Fruit fly (Drosophila melanogaster) whole organism, embryonic: ENCODE measurements around the gene CG7264.

Source experiments
- CG10462 ChIP-seq: fragments of 200-800 bp; sonication (Bioruptor generic); optimal IDR thresholded peaks from 2 replicates; lab custom pipeline; 2016; ENCODE audit warnings: missing biosample characterization, missing genetic modification characterization
- CG10654 ChIP-seq: fragments of 200-800 bp; sonication (Bioruptor generic); optimal IDR thresholded peaks from 2 replicates; lab custom pipeline; 2016; ENCODE audit warnings: missing biosample characterization, missing genetic modification characterization
- CG11398 ChIP-seq: fragments of 200-800 bp; sonication (Bioruptor generic); optimal IDR thresholded peaks from 2 replicates; lab custom pipeline; 2016; ENCODE audit warnings: missing biosample characterization, missing genetic modification characterization
- CG12104 ChIP-seq: fragments of 200-800 bp; sonication (Bioruptor generic); optimal IDR thresholded peaks from 3 replicates; lab custom pipeline; 2016; ENCODE audit warnings: missing biosample characterization, missing genetic modification characterization
- CG12219 ChIP-seq: fragments of 200-800 bp; sonication (Bioruptor generic); optimal IDR thresholded peaks from 3 replicates; lab custom pipeline; 2018; ENCODE audit warnings: missing biosample characterization, mild to moderate bottlenecking, missing genetic modification characterization
- CG12659 ChIP-seq: fragments of 200-800 bp; sonication (Bioruptor generic); optimal IDR thresholded peaks from 3 replicates; lab custom pipeline; 2017; ENCODE audit warnings: mild to moderate bottlenecking, missing biosample characterization, missing genetic modification reagents, missing genetic modification characterization
- CG12942 ChIP-seq: fragments of 200-800 bp; sonication (Bioruptor generic); optimal IDR thresholded peaks from 3 replicates; lab custom pipeline; 2016; ENCODE audit warnings: missing biosample characterization, missing genetic modification characterization
- CG13287 ChIP-seq: fragments of 200-800 bp; sonication (Bioruptor generic); IDR thresholded peaks from 2 replicates; pipeline ENCODE4 v1.3.6; 2022; ENCODE audit warnings: missing biosample characterization, missing genetic modification characterization; ENCODE audit not compliant: partially characterized antibody
- CG13775 ChIP-seq: fragments of 200-800 bp; sonication (Bioruptor generic); optimal IDR thresholded peaks from 3 replicates; lab custom pipeline; 2017; ENCODE audit warnings: missing biosample characterization, mild to moderate bottlenecking, missing genetic modification characterization
- CG15696 ChIP-seq: fragments of 200-800 bp; sonication (Bioruptor generic); optimal IDR thresholded peaks from 2 replicates; lab custom pipeline; 2019; ENCODE audit warnings: missing biosample characterization, mild to moderate bottlenecking, missing genetic modification characterization, moderate library complexity
- CG17385 ChIP-seq: fragments of 200-800 bp; sonication (Bioruptor generic); optimal IDR thresholded peaks from 3 replicates; lab custom pipeline; 2018; ENCODE audit warnings: missing biosample characterization, mild to moderate bottlenecking, missing genetic modification characterization
- CG31365 ChIP-seq: fragments of 200-800 bp; sonication (Bioruptor generic); optimal IDR thresholded peaks from 2 replicates; lab custom pipeline; 2018; ENCODE audit warnings: missing biosample characterization, mild to moderate bottlenecking, missing genetic modification characterization
- CG3281 ChIP-seq: fragments of 200-800 bp; sonication (Bioruptor generic); optimal IDR thresholded peaks from 3 replicates; lab custom pipeline; 2017; ENCODE audit warnings: missing biosample characterization, mild to moderate bottlenecking, missing genetic modification characterization
- CG3726 ChIP-seq: fragments of 200-800 bp; sonication (Bioruptor generic); IDR thresholded peaks from 3 replicates; pipeline ENCODE4, ENCODE4 v1.3.6; 2022; ENCODE audit warnings: missing biosample characterization, missing genetic modification characterization
- CG42726 ChIP-seq: fragments of 200-800 bp; sonication (Bioruptor generic); IDR thresholded peaks from 2 replicates; pipeline ENCODE4 v1.3.6; 2022; ENCODE audit warnings: missing biosample characterization, missing genetic modification characterization; ENCODE audit not compliant: partially characterized antibody
- CG6689 ChIP-seq: fragments of 200-800 bp; sonication (Bioruptor generic); IDR thresholded peaks from 2 replicates; pipeline ENCODE4 v1.3.6; 2022; ENCODE audit warnings: missing biosample characterization, missing genetic modification characterization
- CG7786 ChIP-seq: fragments of 200-800 bp; sonication (Bioruptor generic); optimal IDR thresholded peaks from 2 replicates; lab custom pipeline; 2016; ENCODE audit warnings: missing biosample characterization, missing genetic modification characterization
- CG9817 ChIP-seq: fragments of 200-800 bp; sonication (Bioruptor generic); optimal IDR thresholded peaks from 2 replicates; lab custom pipeline; 2018; ENCODE audit warnings: missing biosample characterization, mild to moderate bottlenecking, missing genetic modification characterization, moderate library complexity
- CkIIα-i1 ChIP-seq: fragments of 200-800 bp; sonication (Bioruptor generic); IDR thresholded peaks from 2 replicates; pipeline ENCODE4 v1.3.6; 2022; ENCODE audit warnings: missing biosample characterization, missing genetic modification characterization
- Deaf1 ChIP-seq: fragments of 200-800 bp; optimal IDR thresholded peaks from 3 replicates; lab custom pipeline; 2019; ENCODE audit warnings: missing biosample characterization, mild to moderate bottlenecking, missing genetic modification characterization, moderate library complexity
- Dip3 ChIP-seq: fragments of 200-800 bp; sonication (Bioruptor generic); optimal IDR thresholded peaks from 3 replicates; lab custom pipeline; 2016; ENCODE audit warnings: missing biosample characterization, missing genetic modification characterization
- Dll ChIP-seq: fragments of 200-800 bp; sonication (Bioruptor generic); IDR thresholded peaks from 4 replicates; pipeline ENCODE4 v1.3.6; 2022; ENCODE audit warnings: missing biosample characterization, missing genetic modification characterization; ENCODE audit not compliant: partially characterized antibody
- Ets97D ChIP-seq: fragments of 200-800 bp; sonication (Bioruptor generic); optimal IDR thresholded peaks from 3 replicates; lab custom pipeline; 2016; ENCODE audit warnings: missing biosample characterization, missing genetic modification characterization
- HHEX ChIP-seq: fragments of 200-800 bp; sonication (Bioruptor generic); optimal IDR thresholded peaks from 3 replicates; lab custom pipeline; 2017; ENCODE audit warnings: missing biosample characterization, mild to moderate bottlenecking, missing genetic modification characterization, missing genetic modification reagents
- HmgZ ChIP-seq: fragments of 200-800 bp; sonication (Bioruptor generic); optimal IDR thresholded peaks from 2 replicates; lab custom pipeline; 2018; ENCODE audit warnings: missing biosample characterization, mild to moderate bottlenecking, missing genetic modification characterization
- Neu2 ChIP-seq: fragments of 200-800 bp; sonication (Bioruptor generic); optimal IDR thresholded peaks from 3 replicates; lab custom pipeline; 2016; ENCODE audit warnings: missing biosample characterization, missing genetic modification characterization, borderline replicate concordance
- Opbp ChIP-seq: fragments of 200-800 bp; sonication (Bioruptor generic); IDR thresholded peaks from 3 replicates; pipeline ENCODE4 v1.3.6; 2022; ENCODE audit warnings: missing biosample characterization, missing genetic modification characterization; ENCODE audit not compliant: partially characterized antibody
- Pdp1 ChIP-seq, 2 experiments: fragments of 200-800 bp; sonication (Bioruptor generic); optimal IDR thresholded peaks; 3 replicates each; lab custom pipeline; 2016; ENCODE audit warnings: missing biosample characterization in 2 of 2, missing genetic modification characterization in 2 of 2, mild to moderate bottlenecking in 1 of 2, moderate library complexity in 1 of 2
- Vsx1 ChIP-seq: fragments of 200-800 bp; sonication (Bioruptor generic); optimal IDR thresholded peaks from 2 replicates; lab custom pipeline; 2017; ENCODE audit warnings: missing biosample characterization, mild to moderate bottlenecking, missing genetic modification characterization, missing genetic modification reagents
- ac ChIP-seq: fragments of 200-800 bp; sonication (Bioruptor generic); optimal IDR thresholded peaks from 3 replicates; lab custom pipeline; 2017; ENCODE audit warnings: missing biosample characterization, mild to moderate bottlenecking, missing genetic modification characterization
- bowl ChIP-seq: fragments of 200-800 bp; sonication (Bioruptor generic); IDR thresholded peaks from 2 replicates; pipeline ENCODE4 v1.3.6; 2022; ENCODE audit warnings: missing biosample characterization, missing genetic modification characterization
- chif ChIP-seq, 2 experiments: fragments of 200-800 bp; sonication (Bioruptor generic); optimal IDR thresholded peaks; 3 replicates each; lab custom pipeline; 2016; ENCODE audit warnings: missing biosample characterization in 2 of 2, missing genetic modification characterization in 2 of 2
- chinmo ChIP-seq: fragments of 200-800 bp; sonication (Bioruptor generic); IDR thresholded peaks from 4 replicates; pipeline ENCODE4 v1.3.6; 2022; ENCODE audit warnings: missing biosample characterization, missing genetic modification characterization; ENCODE audit not compliant: partially characterized antibody
- dan ChIP-seq: fragments of 200-800 bp; sonication (Bioruptor generic); IDR thresholded peaks from 2 replicates; pipeline ENCODE4 v1.3.6; 2022; ENCODE audit warnings: missing biosample characterization, missing genetic modification characterization
- dm ChIP-seq: fragments of 200-800 bp; sonication (Bioruptor generic); optimal IDR thresholded peaks from 3 replicates; lab custom pipeline; 2016; ENCODE audit warnings: missing biosample characterization, missing genetic modification characterization
- gce ChIP-seq: fragments of 200-800 bp; sonication (Bioruptor generic); IDR thresholded peaks from 3 replicates; pipeline ENCODE4 v1.3.6; 2022; ENCODE audit warnings: missing biosample characterization, missing genetic modification characterization
- gcm2 ChIP-seq: fragments of 200-800 bp; sonication (Bioruptor generic); optimal IDR thresholded peaks from 2 replicates; lab custom pipeline; 2016; ENCODE audit warnings: missing biosample characterization, missing genetic modification characterization
- h ChIP-seq: fragments of >200 bp; optimal IDR thresholded peaks from 2 replicates; lab custom pipeline; 2017
- jing ChIP-seq: fragments of 200-800 bp; sonication (Bioruptor generic); optimal IDR thresholded peaks from 2 replicates; lab custom pipeline; 2018; ENCODE audit warnings: missing biosample characterization, mild to moderate bottlenecking, missing genetic modification characterization
- lmd ChIP-seq: fragments of 200-800 bp; sonication (Bioruptor generic); IDR thresholded peaks from 2 replicates; pipeline ENCODE4 v1.3.6; 2022; ENCODE audit warnings: missing biosample characterization, missing genetic modification characterization
- nau ChIP-seq: fragments of 200-800 bp; sonication (Bioruptor generic); optimal IDR thresholded peaks from 3 replicates; lab custom pipeline; 2017; ENCODE audit warnings: missing biosample characterization, mild to moderate bottlenecking, missing genetic modification characterization, missing genetic modification reagents
- nmo ChIP-seq: fragments of 200-800 bp; sonication (Bioruptor generic); optimal IDR thresholded peaks from 2 replicates; lab custom pipeline; 2018; ENCODE audit warnings: missing biosample characterization, mild to moderate bottlenecking, missing genetic modification characterization, moderate library complexity
- odd ChIP-seq: fragments of 200-800 bp; sonication (Bioruptor generic); optimal IDR thresholded peaks from 2 replicates; lab custom pipeline; 2017; ENCODE audit warnings: missing biosample characterization, mild to moderate bottlenecking, missing genetic modification characterization
- pb ChIP-seq: fragments of 200-800 bp; sonication (Bioruptor generic); optimal IDR thresholded peaks from 3 replicates; lab custom pipeline; 2016; ENCODE audit warnings: missing biosample characterization, missing genetic modification characterization
- peb ChIP-seq: fragments of 200-800 bp; sonication (Bioruptor generic); IDR thresholded peaks from 2 replicates; pipeline ENCODE4 v1.3.6; 2022; ENCODE audit warnings: missing biosample characterization, missing genetic modification characterization
- pita ChIP-seq: fragments of 200-800 bp; sonication (Bioruptor generic); optimal IDR thresholded peaks from 2 replicates; lab custom pipeline; 2017; ENCODE audit warnings: missing biosample characterization, mild to moderate bottlenecking, missing genetic modification characterization
- sisA ChIP-seq: fragments of 200-800 bp; sonication (Bioruptor generic); IDR thresholded peaks from 2 replicates; pipeline ENCODE4 v1.3.6; 2022; ENCODE audit warnings: missing biosample characterization, missing genetic modification characterization
- sna ChIP-seq: fragments of 200-800 bp; sonication (Bioruptor generic); IDR thresholded peaks from 2 replicates; pipeline ENCODE4 v1.3.6; 2022; ENCODE audit warnings: missing biosample characterization, missing genetic modification characterization; ENCODE audit not compliant: partially characterized antibody
- so ChIP-seq: fragments of 200-800 bp; sonication (Bioruptor generic); IDR thresholded peaks from 3 replicates; pipeline ENCODE4 v1.3.6; 2022; ENCODE audit warnings: missing biosample characterization, missing genetic modification characterization
- tin ChIP-seq: fragments of 200-800 bp; sonication (Bioruptor generic); optimal IDR thresholded peaks from 3 replicates; lab custom pipeline; 2016; ENCODE audit warnings: missing biosample characterization, missing genetic modification characterization
- toy ChIP-seq: fragments of 200-800 bp; sonication (Bioruptor generic); IDR thresholded peaks from 2 replicates; pipeline ENCODE4 v1.3.6; 2022; ENCODE audit warnings: missing biosample characterization, missing genetic modification characterization
- zfh2 ChIP-seq: fragments of 200-800 bp; sonication (Bioruptor generic); optimal IDR thresholded peaks from 2 replicates; lab custom pipeline; 2016; ENCODE audit warnings: missing biosample characterization, missing genetic modification characterization

The CG7264 gene

DNA sequence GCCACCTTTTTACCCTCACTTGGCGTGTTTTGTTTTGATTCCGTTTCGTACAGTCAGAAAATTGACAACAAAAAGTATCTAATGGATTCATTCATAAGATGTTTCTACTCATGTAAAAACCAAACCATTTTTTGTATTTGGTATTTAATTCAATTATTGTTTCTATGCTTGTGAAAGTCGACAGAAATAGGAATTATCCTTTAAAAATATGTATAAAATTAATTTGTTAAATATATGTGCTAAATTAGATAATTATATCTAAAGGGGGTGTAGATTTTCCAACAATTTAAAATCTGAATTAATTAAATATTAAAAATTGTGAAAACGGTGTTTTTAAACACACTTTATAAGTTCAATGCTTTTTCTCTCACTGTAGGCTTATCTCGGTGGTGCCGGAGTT is 34.8 kb downstream of the CG7264 start (continued):
- TF ChIP-seq CG13775 (GFP tag; lab: Kevin White, UChicago) = no peak
- TF ChIP-seq chinmo (GFP tag; lab: Robert Waterston, UW) = no peak
- TF ChIP-seq HmgZ (tag; lab: Kevin White, UChicago) = no peak
- TF ChIP-seq CG3281 (GFP tag; lab: Kevin White, UChicago) = peak; percentile 52
- no peak for TF ChIP-seq CG9817
- TF ChIP-seq so (GFP tag; lab: Robert Waterston, UW) = no peak
- TF ChIP-seq HHEX = no peak
- TF ChIP-seq tin (GFP tag; lab: Kevin White, UChicago) = no peak
- peak; percentile 26 for TF ChIP-seq Deaf1 (tag; lab: Kevin White, UChicago)
- no peak for TF ChIP-seq CG31365 (tag; lab: Kevin White, UChicago)
- no peak for TF ChIP-seq Dip3 (GFP tag; lab: Kevin White, UChicago)
- TF ChIP-seq Vsx1 (GFP tag; lab: Kevin White, UChicago) = no peak
- no peak for TF ChIP-seq CG42726 (GFP tag; lab: Robert Waterston, UW)
- TF ChIP-seq nmo (GFP tag; lab: Kevin White, UChicago) = peak; percentile 8
- no peak for TF ChIP-seq bowl (GFP tag; lab: Robert Waterston, UW)
- TF ChIP-seq sna (GFP tag; lab: Robert Waterston, UW) = no peak
- TF ChIP-seq nau (GFP tag; lab: Kevin White, UChicago) = no peak
- no peak for TF ChIP-seq CG13287 (GFP tag; lab: Robert Waterston, UW)
- TF ChIP-seq h (lab: Kevin White, UChicago) = no peak
- no peak for TF ChIP-seq CG7786 (GFP tag; lab: Kevin White, UChicago)
- TF ChIP-seq dm (GFP tag; lab: Kevin White, UChicago) = no peak
- no peak for TF ChIP-seq CG10654 (GFP tag; lab: Kevin White, UChicago)
- TF ChIP-seq CG11398 (GFP tag; lab: Kevin White, UChicago) = no peak
- TF ChIP-seq CG12219 (GFP tag; lab: Kevin White, UChicago) = no peak
- TF ChIP-seq Dll (GFP tag; lab: Robert Waterston, UW) = no peak
- no peak for TF ChIP-seq CG6689 (GFP tag; lab: Robert Waterston, UW)
- no peak for TF ChIP-seq pita (GFP tag; lab: Kevin White, UChicago)
- TF ChIP-seq toy (GFP tag; lab: Robert Waterston, UW) = no peak
- no peak for TF ChIP-seq CkIIα-i1 (GFP tag; lab: Robert Waterston, UW)
- TF ChIP-seq Neu2 (GFP tag; lab: Kevin White, UChicago) = no peak
- no peak for TF ChIP-seq zfh2 (GFP tag; lab: Kevin White, UChicago)
- TF ChIP-seq ac (GFP tag; lab: Kevin White, UChicago) = no peak
- TF ChIP-seq chif (GFP tag; optimal IDR thresholded peaks at IDR 0.05; lab: Kevin White, UChicago) = no peak
- TF ChIP-seq gcm2 (GFP tag; lab: Kevin White, UChicago) = no peak
- no peak for TF ChIP-seq CG12104 (GFP tag; lab: Kevin White, UChicago)
- no peak for TF ChIP-seq dan
- 0 out of 2 replicates have a peak, but pooled peaks have one; percentile 11 for TF ChIP-seq lmd (GFP tag; lab: Robert Waterston, UW)
- peak; percentile 13 for TF ChIP-seq CG12659 (GFP tag; lab: Kevin White, UChicago)
- TF ChIP-seq CG17385 = peak; percentile 15
- no peak for TF ChIP-seq peb (GFP tag; lab: Robert Waterston, UW)
- TF ChIP-seq Pdp1 (GFP tag; optimal IDR thresholded peaks at IDR 0.05; lab: Kevin White, UChicago) = no peak
- TF ChIP-seq CG3726 (GFP tag; lab: Robert Waterston, UW) = no peak
- TF ChIP-seq odd = no peak
- TF ChIP-seq Opbp (GFP tag; lab: Robert Waterston, UW) = no peak
- no peak for TF ChIP-seq CG15696
- TF ChIP-seq CG10462 = no peak
- TF ChIP-seq sisA (GFP tag; lab: Robert Waterston, UW) = no peak
- no peak for TF ChIP-seq Ets97D
- TF ChIP-seq gce (GFP tag; lab: Robert Waterston, UW) = no peak
- no peak for TF ChIP-seq pb (GFP tag; lab: Kevin White, UChicago)
- no peak for TF ChIP-seq CG12942 (GFP tag; lab: Kevin White, UChicago)
- no peak for TF ChIP-seq jing (GFP tag; lab: Kevin White, UChicago)
